Worm (Caenorhabditis elegans): ENCODE data around the gene B0507.1.

DNA sequence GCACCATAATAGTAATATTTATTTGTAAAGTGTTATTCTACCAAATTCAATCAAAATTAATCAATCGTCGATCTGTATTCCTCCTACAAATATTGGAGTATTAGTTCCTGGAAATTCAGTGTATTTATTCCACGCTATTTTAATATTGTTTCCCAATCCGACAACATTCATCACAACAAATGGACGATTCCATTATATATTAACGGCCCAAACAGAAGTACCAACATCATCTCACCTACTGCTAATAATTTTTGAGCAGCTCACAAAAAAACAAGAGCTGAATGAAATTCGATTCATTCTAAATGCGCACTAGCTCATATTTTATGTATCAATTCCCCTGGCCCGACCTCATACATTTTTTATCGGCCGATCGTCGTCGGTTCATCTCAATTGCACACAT, 9.3 kb upstream of the B0507.1 start:
- TF ChIP-seq fkh-10 (GFP tag; optimal IDR thresholded peaks at IDR 0.05) (no peak), R02D3.7 (tag; optimal IDR thresholded peaks at IDR 0.05) (no peak), ztf-11 (tag; optimal IDR thresholded peaks at IDR 0.05) (no peak), nhr-67 (tag; optimal IDR thresholded peaks at IDR 0.05) (no peak), skn-1 (tag; optimal IDR thresholded peaks at IDR 0.05) (no peak), ceh-16 (tag; optimal IDR thresholded peaks at IDR 0.05) (no peak), sea-2 (GFP tag; optimal IDR thresholded peaks at IDR 0.05) (no peak), tbx-2 (tag; optimal IDR thresholded peaks at IDR 0.05) (no peak), nfya-1 (tag; optimal IDR thresholded peaks at IDR 0.05; ENCODE audit: insufficient read depth) (no peak), fos-1 (tag; optimal IDR thresholded peaks at IDR 0.05) (no peak)

Data from whole organism, L3 larva.